Fruit fly (Drosophila melanogaster): ENCODE data around the gene Xe7.
A peak's percentile ranks its signal among the peaks of the same experiment; 100 is the strongest.

Xe7 gene

DNA sequence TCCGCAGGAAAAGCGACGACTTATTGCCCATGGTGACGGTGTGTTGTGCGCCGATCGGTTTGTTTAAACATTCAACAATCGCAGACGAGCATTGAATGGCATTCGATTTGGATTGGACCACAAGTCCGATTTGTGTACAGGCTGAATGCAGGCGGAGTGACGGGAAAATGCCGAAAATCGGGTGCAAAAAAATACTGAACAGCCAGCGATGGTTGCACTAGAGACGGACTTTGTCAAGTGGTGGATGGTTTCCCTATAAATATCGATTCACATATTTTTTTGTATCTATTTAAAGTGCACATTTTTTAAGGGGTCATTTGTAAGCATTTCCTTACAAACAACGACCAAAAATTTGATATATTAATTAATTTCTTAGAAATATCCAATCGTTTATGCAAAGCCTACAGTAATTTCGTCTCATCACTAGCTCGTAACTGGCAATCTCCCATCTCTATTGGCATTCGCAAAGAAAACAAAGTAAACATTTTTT lies 14.4 kb downstream of the Xe7 start, which contains the start of the genes elm and MED27 (continued):
- TF ChIP-seq Met (GFP tag; optimal IDR thresholded peaks at IDR 0.05): peak; percentile 92
- TF ChIP-seq fkh (GFP tag; optimal IDR thresholded peaks at IDR 0.05): peak; percentile 96
- TF ChIP-seq CG8319 (GFP tag; optimal IDR thresholded peaks at IDR 0.05): peak; percentile 86
- peak; percentile 85 for TF ChIP-seq CG6792 (GFP tag; optimal IDR thresholded peaks at IDR 0.05)
- peak; percentile 95 for TF ChIP-seq Sox14 (GFP tag; optimal IDR thresholded peaks at IDR 0.05)
- peak; percentile 71 for TF ChIP-seq CG7368 (GFP tag; optimal IDR thresholded peaks at IDR 0.05)
- TF ChIP-seq Gug (GFP tag; IDR thresholded peaks at IDR 0.05): peak; percentile 88
- peak; percentile 83 for TF ChIP-seq CG8632 (GFP tag; optimal IDR thresholded peaks at IDR 0.05)
- peak; percentile 44 for TF ChIP-seq Hr38 (GFP tag; optimal IDR thresholded peaks at IDR 0.05)

- TF ChIP-seq Sox15 (GFP tag; optimal IDR thresholded peaks at IDR 0.05): no peak
- TF ChIP-seq Gug (GFP tag; IDR thresholded peaks at IDR 0.05): no peak
- no peak for TF ChIP-seq Eip75B (GFP tag; optimal IDR thresholded peaks at IDR 0.05)
- no peak for TF ChIP-seq ss (GFP tag; optimal IDR thresholded peaks at IDR 0.05)
- no peak for TF ChIP-seq CG32006 (GFP tag; optimal IDR thresholded peaks at IDR 0.05)
- TF ChIP-seq CG6276 (GFP tag; optimal IDR thresholded peaks at IDR 0.05): no peak
- TF ChIP-seq Ets96B (tag; optimal IDR thresholded peaks at IDR 0.05): no peak
- TF ChIP-seq lz (GFP tag; optimal IDR thresholded peaks at IDR 0.05): no peak
- no peak for TF ChIP-seq Met (GFP tag; optimal IDR thresholded peaks at IDR 0.05)
- no peak for TF ChIP-seq Smox (GFP tag; optimal IDR thresholded peaks at IDR 0.05)
- no peak for TF ChIP-seq CG15336 (GFP tag; IDR thresholded peaks at IDR 0.05)
- TF ChIP-seq salr (GFP tag; optimal IDR thresholded peaks at IDR 0.05): no peak
- no peak for TF ChIP-seq Hr39 (GFP tag; optimal IDR thresholded peaks at IDR 0.05)
- TF ChIP-seq CG8319 (GFP tag; optimal IDR thresholded peaks at IDR 0.05): no peak
- TF ChIP-seq CG7368 (GFP tag; optimal IDR thresholded peaks at IDR 0.05): no peak
- TF ChIP-seq CG11762 (GFP tag; optimal IDR thresholded peaks at IDR 0.05; ENCODE audit: insufficient read depth): no peak
Measured at dm6 chr3R:5653887-5654286, 15.2 kb downstream of the Xe7 start.

DNA sequence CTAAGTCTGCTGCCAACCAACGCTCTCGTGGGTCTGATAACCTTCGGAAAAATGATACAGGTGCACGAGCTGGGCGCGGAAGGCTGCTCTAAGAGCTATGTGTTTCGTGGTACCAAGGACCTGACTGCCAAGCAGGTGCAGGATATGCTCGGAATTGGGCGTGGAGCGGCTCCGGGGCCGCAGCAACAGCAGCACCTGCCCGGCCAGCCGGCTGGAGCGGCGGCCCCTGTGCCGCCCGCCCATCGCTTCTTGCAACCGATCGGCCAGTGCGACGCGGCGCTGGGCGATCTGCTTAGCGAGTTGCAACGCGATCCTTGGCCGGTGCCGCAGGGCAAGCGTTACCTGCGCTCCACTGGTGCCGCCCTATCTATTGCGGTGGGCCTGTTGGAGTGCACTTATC lies 19.2 kb downstream of the Xe7 start:
- no peak for TF ChIP-seq net (GFP tag; optimal IDR thresholded peaks at IDR 0.05)
- TF ChIP-seq ss (GFP tag; optimal IDR thresholded peaks at IDR 0.05): no peak
- TF ChIP-seq Eip75B (GFP tag; optimal IDR thresholded peaks at IDR 0.05): no peak
- no peak for TF ChIP-seq vri (GFP tag; optimal IDR thresholded peaks at IDR 0.05)
- TF ChIP-seq Eip78C (GFP tag): no peak
- no peak for TF ChIP-seq achi (GFP tag; optimal IDR thresholded peaks at IDR 0.05)
- no peak for TF ChIP-seq CG15336 (GFP tag; IDR thresholded peaks at IDR 0.05)
- TF ChIP-seq Sox14 (GFP tag; optimal IDR thresholded peaks at IDR 0.05): no peak
- no peak for TF ChIP-seq eg (GFP tag; IDR thresholded peaks at IDR 0.05)
- no peak for TF ChIP-seq CG31627 (GFP tag; optimal IDR thresholded peaks at IDR 0.05)
- TF ChIP-seq CG1621 (tag; optimal IDR thresholded peaks at IDR 0.05): no peak
- no peak for TF ChIP-seq CG11902 (GFP tag; optimal IDR thresholded peaks at IDR 0.05)
- TF ChIP-seq CG7368 (GFP tag; optimal IDR thresholded peaks at IDR 0.05): no peak
- no peak for TF ChIP-seq OdsH (GFP tag; optimal IDR thresholded peaks at IDR 0.05)
- no peak for TF ChIP-seq CG8632 (GFP tag; optimal IDR thresholded peaks at IDR 0.05)
- no peak for TF ChIP-seq Hr39 (GFP tag; optimal IDR thresholded peaks at IDR 0.05)
- TF ChIP-seq Blimp-1 (GFP tag; optimal IDR thresholded peaks at IDR 0.05): no peak

DNA sequence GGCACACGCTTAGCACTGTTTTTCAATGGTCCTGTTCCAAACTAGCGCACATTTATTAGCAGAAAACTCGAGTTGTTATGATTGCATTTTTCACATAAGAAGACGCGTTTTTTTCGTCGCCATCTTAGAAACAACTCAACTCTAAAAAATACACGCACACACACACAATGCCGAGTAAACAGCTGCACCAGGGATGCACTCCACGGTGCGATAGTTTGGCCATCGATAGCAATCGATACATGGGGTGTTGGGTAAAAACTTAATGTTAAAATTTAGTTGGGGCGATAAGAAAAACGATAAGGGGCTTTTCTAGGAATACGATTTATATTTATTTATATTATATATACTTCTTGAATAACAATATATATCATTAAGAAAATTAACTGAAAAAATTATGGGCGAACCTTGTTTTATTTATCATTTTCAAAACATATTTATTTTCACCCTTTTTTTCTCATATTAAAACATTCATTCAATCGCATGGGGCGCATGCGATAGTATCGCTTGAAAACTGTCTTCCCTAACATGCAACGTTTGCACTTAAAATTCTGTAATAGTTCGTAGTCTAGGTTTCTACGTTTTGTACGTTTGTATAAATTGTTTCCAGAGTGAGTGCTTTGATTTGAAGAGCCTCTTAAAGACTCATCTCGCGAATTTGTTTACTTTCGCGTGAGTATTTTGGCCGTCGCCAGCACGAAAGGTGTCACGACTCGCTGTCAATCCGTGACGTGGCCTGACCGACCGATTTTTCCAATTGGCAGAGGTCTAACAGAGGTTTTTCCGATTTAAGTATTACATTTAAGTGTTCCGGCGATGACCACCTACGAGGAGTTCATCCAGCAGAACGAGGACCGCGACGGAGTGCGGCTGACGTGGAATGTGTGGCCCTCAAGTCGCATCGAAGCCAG lies 20.3 kb downstream of the Xe7 start, which contains the start of the genes MTA1-like and Sec23:
Gene MTA1-like, minus strand, starts transcription at position 170 of the 908 bp plus-strand sequence.
Gene Sec23, plus strand, starts transcription at position 497 of the 908 bp plus-strand sequence.
- TF ChIP-seq cyc (GFP tag; optimal IDR thresholded peaks at IDR 0.05) (peak; percentile 51), CG34406 (GFP tag; optimal IDR thresholded peaks at IDR 0.05) (peak; percentile 50), OdsH (GFP tag; optimal IDR thresholded peaks at IDR 0.05) (peak; percentile 76), CG31627 (GFP tag; optimal IDR thresholded peaks at IDR 0.05) (peak; percentile 65), fd59A (GFP tag; optimal IDR thresholded peaks at IDR 0.05) (peak; percentile 18), ss (GFP tag; optimal IDR thresholded peaks at IDR 0.05) (peak; percentile 21 to 28), fkh (GFP tag; optimal IDR thresholded peaks at IDR 0.05) (peak; percentile 91), Eip93F (GFP tag; optimal IDR thresholded peaks at IDR 0.05) (no peak), lz (GFP tag; optimal IDR thresholded peaks at IDR 0.05) (peak; percentile 58), CG3919 (GFP tag; optimal IDR thresholded peaks at IDR 0.05) (peak; percentile 49), pdm3 (GFP tag; optimal IDR thresholded peaks at IDR 0.05) (peak; percentile 44), acj6 (GFP tag; optimal IDR thresholded peaks at IDR 0.05) (peak; percentile 80), CG6854 (GFP tag; optimal IDR thresholded peaks at IDR 0.05) (peak; percentile 12), CG3032 (tag; optimal IDR thresholded peaks at IDR 0.05) (peak; percentile 54), Smox (GFP tag; optimal IDR thresholded peaks at IDR 0.05) (peak; percentile 45), Ets96B (tag; optimal IDR thresholded peaks at IDR 0.05) (peak; percentile 44), Hr38 (GFP tag; optimal IDR thresholded peaks at IDR 0.05) (no peak), vri (GFP tag; optimal IDR thresholded peaks at IDR 0.05) (peak; percentile 28), CG8119 (GFP tag; IDR thresholded peaks at IDR 0.05) (no peak), CG11902 (GFP tag; optimal IDR thresholded peaks at IDR 0.05) (peak; percentile 49), Eip75B (GFP tag; optimal IDR thresholded peaks at IDR 0.05) (no peak), CG11762 (GFP tag; optimal IDR thresholded peaks at IDR 0.05; ENCODE audit: insufficient read depth) (peak; percentile 29), Lpt (GFP tag; optimal IDR thresholded peaks at IDR 0.05) (peak; percentile 4)
